Fruit fly (Drosophila melanogaster): Measurements from ENCODE around the gene Neb-cGP.

Neb-cGP gene

DNA sequence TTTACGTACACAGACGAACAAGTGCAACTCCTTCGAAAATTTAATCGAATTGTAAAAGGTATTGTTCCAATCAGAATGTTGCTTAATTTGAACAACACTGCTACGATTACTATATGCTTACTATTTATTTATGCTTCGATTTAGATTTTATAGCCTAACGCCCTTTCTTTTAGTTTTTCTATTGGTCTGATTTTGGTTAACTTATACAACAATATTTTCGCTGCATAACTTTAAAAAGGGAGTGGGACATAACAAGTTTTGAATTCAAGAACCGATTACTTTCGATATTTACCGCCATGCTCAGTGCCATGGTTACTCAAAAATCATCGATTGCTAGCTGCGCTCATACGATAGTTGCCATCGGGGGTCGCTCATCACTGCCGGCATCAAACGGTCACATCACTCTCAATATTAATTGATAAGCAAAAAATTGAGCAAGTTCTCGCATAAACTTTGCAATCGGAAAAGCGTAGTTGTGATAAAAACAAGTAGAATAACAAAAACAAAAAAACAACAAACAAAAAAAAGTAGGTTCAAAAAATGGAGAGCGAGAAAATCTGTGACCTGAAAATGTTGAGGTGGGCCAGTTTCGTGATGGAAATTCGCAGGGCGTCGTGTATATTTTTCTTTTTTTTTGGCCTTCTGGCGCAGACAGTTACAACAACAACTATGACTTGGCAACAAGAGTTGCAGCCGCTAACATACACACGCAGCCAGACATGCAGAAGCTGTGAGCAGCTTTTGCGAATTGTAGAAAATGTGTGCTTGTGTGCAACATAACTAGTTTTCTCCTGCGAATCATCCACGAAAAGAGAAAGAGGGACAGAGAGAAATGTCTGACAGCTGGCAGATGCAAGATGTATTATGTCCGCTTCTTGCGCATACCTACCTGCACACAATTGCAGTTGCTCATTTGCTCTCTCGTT, 18.2 kb downstream of the Neb-cGP start, which contains the start of the genes CG2887 and PPP4R2r (continued):
- no peak for TF ChIP-seq Gsc (GFP tag; IDR thresholded peaks at IDR 0.05)
- no peak for TF ChIP-seq CG1233 (GFP tag; optimal IDR thresholded peaks at IDR 0.05)
- TF ChIP-seq mld (GFP tag; IDR thresholded peaks at IDR 0.05; ENCODE audit: partially characterized antibody): peak; percentile 84
- TF ChIP-seq trh (GFP tag; optimal IDR thresholded peaks at IDR 0.05): no peak
- peak; percentile 90 for TF ChIP-seq CG34224 (GFP tag; IDR thresholded peaks at IDR 0.05; ENCODE audit: partially characterized antibody)
- no peak for TF ChIP-seq gsb-n (tag; optimal IDR thresholded peaks at IDR 0.05)
- TF ChIP-seq Drgx (GFP tag; IDR thresholded peaks at IDR 0.05): no peak
- no peak for TF ChIP-seq lbe (GFP tag; optimal IDR thresholded peaks at IDR 0.05)
- TF ChIP-seq CG6254 (GFP tag; optimal IDR thresholded peaks at IDR 0.05): no peak
- no peak for TF ChIP-seq Spps (tag; optimal IDR thresholded peaks at IDR 0.05)
- peak; percentile 95 for TF ChIP-seq amos (GFP tag; IDR thresholded peaks at IDR 0.05; ENCODE audit: partially characterized antibody)
- TF ChIP-seq CG4328 (GFP tag; optimal IDR thresholded peaks at IDR 0.05): no peak
- no peak for TF ChIP-seq sim (GFP tag; IDR thresholded peaks at IDR 0.05)
- TF ChIP-seq usp (GFP tag; optimal IDR thresholded peaks at IDR 0.05): no peak
- no peak for TF ChIP-seq CG5245 (GFP tag; optimal IDR thresholded peaks at IDR 0.05)
- TF ChIP-seq bab2 (GFP tag; optimal IDR thresholded peaks at IDR 0.05): no peak
- TF ChIP-seq ranshi (GFP tag; IDR thresholded peaks at IDR 0.05): no peak
- TF ChIP-seq Atf3 (GFP tag; optimal IDR thresholded peaks at IDR 0.05): no peak
- no peak for TF ChIP-seq kah (GFP tag; optimal IDR thresholded peaks at IDR 0.05)
- peak; percentile 90 for TF ChIP-seq CG9797 (GFP tag; optimal IDR thresholded peaks at IDR 0.05)
- no peak for TF ChIP-seq Aef1 (GFP tag; IDR thresholded peaks at IDR 0.05)
- TF ChIP-seq ap (GFP tag; IDR thresholded peaks at IDR 0.05): no peak
- TF ChIP-seq croc (GFP tag; conservative IDR thresholded peaks at IDR 0.05): no peak
- no peak for TF ChIP-seq CG30020 (tag; optimal IDR thresholded peaks at IDR 0.05)
- TF ChIP-seq zen (tag; optimal IDR thresholded peaks at IDR 0.05): peak; percentile 43
- no peak for TF ChIP-seq CG15269 (tag; optimal IDR thresholded peaks at IDR 0.05)
- TF ChIP-seq D19A (tag; optimal IDR thresholded peaks at IDR 0.05): no peak
- TF ChIP-seq tna (GFP tag; IDR thresholded peaks at IDR 0.05; ENCODE audit: partially characterized antibody): peak; percentile 88
- no peak for TF ChIP-seq CG9609 (GFP tag; optimal IDR thresholded peaks at IDR 0.05)
- TF ChIP-seq CG18764 (GFP tag; optimal IDR thresholded peaks at IDR 0.05): no peak
- TF ChIP-seq Ada2b (GFP tag; IDR thresholded peaks at IDR 0.05): no peak
- no peak for TF ChIP-seq CG10147 (GFP tag; optimal IDR thresholded peaks at IDR 0.05)
- no peak for TF ChIP-seq Meics (GFP tag; optimal IDR thresholded peaks at IDR 0.05)
- TF ChIP-seq chn (GFP tag; optimal IDR thresholded peaks at IDR 0.05): no peak
- no peak for TF ChIP-seq ara (GFP tag; IDR thresholded peaks at IDR 0.05)
- TF ChIP-seq lov (optimal IDR thresholded peaks at IDR 0.05): no peak
- no peak for TF ChIP-seq lov (GFP tag; IDR thresholded peaks at IDR 0.05)
- TF ChIP-seq CG14860 (GFP tag; IDR thresholded peaks at IDR 0.05; ENCODE audit: partially characterized antibody): peak; percentile 82
- no peak for TF ChIP-seq CG15696 (tag; optimal IDR thresholded peaks at IDR 0.05)
- TF ChIP-seq lab (GFP tag; optimal IDR thresholded peaks at IDR 0.05): peak; percentile 17
- TF ChIP-seq CG7357 (GFP tag; IDR thresholded peaks at IDR 0.05): no peak
- TF ChIP-seq zfh1 (GFP tag; IDR thresholded peaks at IDR 0.05): no peak
- TF ChIP-seq Awh (GFP tag; IDR thresholded peaks at IDR 0.05): no peak
- TF ChIP-seq CG4820 (GFP tag; optimal IDR thresholded peaks at IDR 0.05): no peak
- TF ChIP-seq nmo (GFP tag; optimal IDR thresholded peaks at IDR 0.05): peak; percentile 34
- TF ChIP-seq inv (GFP tag; IDR thresholded peaks at IDR 0.05; ENCODE audit: partially characterized antibody): peak; percentile 80
- TF ChIP-seq CG11723 (GFP tag; optimal IDR thresholded peaks at IDR 0.05): no peak
- TF ChIP-seq insv (GFP tag; optimal IDR thresholded peaks at IDR 0.05): peak in 1 of 2 experiments; percentile 88
- TF ChIP-seq CG1647 (GFP tag; optimal IDR thresholded peaks at IDR 0.05): no peak
